Fruit fly (Drosophila melanogaster): ENCODE data around the gene r.

Gene r

DNA sequence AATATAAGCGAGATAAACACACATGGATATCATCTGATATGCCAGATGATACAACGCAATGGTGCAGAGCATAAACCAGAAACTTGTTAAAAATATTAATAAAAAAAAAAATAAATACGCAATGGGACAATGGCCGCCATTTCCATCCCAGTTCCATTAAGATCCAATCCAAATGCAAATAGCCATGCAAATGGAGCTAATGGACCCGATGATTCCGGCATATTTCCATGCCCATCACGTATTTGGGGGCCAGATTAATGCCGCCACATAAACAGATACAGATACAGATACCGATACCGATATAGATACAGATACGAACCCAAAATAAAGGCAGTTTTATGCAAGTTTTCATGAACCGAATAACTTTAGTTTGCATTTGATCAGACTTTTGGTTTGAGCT, 31.6 kb upstream of the r start:
- TF ChIP-seq CG8632 (GFP tag; optimal IDR thresholded peaks at IDR 0.05) (no peak), CG3919 (GFP tag; optimal IDR thresholded peaks at IDR 0.05) (no peak), acj6 (GFP tag; optimal IDR thresholded peaks at IDR 0.05) (no peak), CG15336 (GFP tag; IDR thresholded peaks at IDR 0.05) (no peak), CG31627 (GFP tag; optimal IDR thresholded peaks at IDR 0.05) (no peak), CG6854 (GFP tag; optimal IDR thresholded peaks at IDR 0.05) (no peak), CG9139 (GFP tag; optimal IDR thresholded peaks at IDR 0.05) (no peak), fkh (GFP tag; optimal IDR thresholded peaks at IDR 0.05) (no peak), CG7368 (GFP tag; optimal IDR thresholded peaks at IDR 0.05) (no peak), Eip93F (GFP tag; optimal IDR thresholded peaks at IDR 0.05) (no peak), CG16779 (tag; optimal IDR thresholded peaks at IDR 0.05) (no peak), eg (GFP tag; IDR thresholded peaks at IDR 0.05) (no peak), Sox14 (GFP tag; optimal IDR thresholded peaks at IDR 0.05) (no peak), Eip78C (GFP tag) (no peak), net (GFP tag; optimal IDR thresholded peaks at IDR 0.05) (no peak), CG1621 (tag; optimal IDR thresholded peaks at IDR 0.05) (no peak), CG6808 (GFP tag; optimal IDR thresholded peaks at IDR 0.05) (no peak), CG6276 (GFP tag; optimal IDR thresholded peaks at IDR 0.05) (no peak)

DNA sequence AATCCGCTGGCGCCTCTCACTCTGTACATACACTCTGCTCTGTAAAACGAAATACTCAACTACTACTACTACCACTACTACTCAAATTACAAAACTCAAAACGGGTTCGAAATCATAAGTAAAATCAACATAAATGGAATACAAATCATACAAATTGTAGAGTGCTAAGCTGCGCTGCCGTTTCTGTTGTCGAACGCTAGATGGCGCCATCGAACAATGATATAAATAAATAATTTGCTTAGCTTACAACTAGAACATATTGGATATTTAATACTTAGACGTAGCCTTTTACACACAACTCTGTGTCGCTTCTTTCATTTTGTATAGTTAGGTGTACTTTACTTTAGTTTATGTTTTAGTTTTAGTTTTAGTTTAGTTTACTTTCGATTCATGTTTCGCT, 30.6 kb upstream of the r start:
- TF ChIP-seq CG11902 (GFP tag; optimal IDR thresholded peaks at IDR 0.05) (no peak), CG6276 (GFP tag; optimal IDR thresholded peaks at IDR 0.05) (no peak), CG10669 (GFP tag; optimal IDR thresholded peaks at IDR 0.05) (no peak), Ets21C (GFP tag; optimal IDR thresholded peaks at IDR 0.05) (no peak), Smox (GFP tag; optimal IDR thresholded peaks at IDR 0.05) (no peak), CG4318 (GFP tag; optimal IDR thresholded peaks at IDR 0.05) (no peak), fkh (GFP tag; optimal IDR thresholded peaks at IDR 0.05) (no peak), CG9139 (GFP tag; optimal IDR thresholded peaks at IDR 0.05) (no peak), CG8319 (GFP tag; optimal IDR thresholded peaks at IDR 0.05) (no peak), Sox15 (GFP tag; optimal IDR thresholded peaks at IDR 0.05) (no peak), CG8632 (GFP tag; optimal IDR thresholded peaks at IDR 0.05) (no peak), Hr39 (GFP tag; optimal IDR thresholded peaks at IDR 0.05) (no peak), fd59A (GFP tag; optimal IDR thresholded peaks at IDR 0.05) (no peak), Eip78C (GFP tag) (no peak), CG11294 (GFP tag; IDR thresholded peaks at IDR 0.05) (no peak), salr (GFP tag; optimal IDR thresholded peaks at IDR 0.05) (no peak)

DNA sequence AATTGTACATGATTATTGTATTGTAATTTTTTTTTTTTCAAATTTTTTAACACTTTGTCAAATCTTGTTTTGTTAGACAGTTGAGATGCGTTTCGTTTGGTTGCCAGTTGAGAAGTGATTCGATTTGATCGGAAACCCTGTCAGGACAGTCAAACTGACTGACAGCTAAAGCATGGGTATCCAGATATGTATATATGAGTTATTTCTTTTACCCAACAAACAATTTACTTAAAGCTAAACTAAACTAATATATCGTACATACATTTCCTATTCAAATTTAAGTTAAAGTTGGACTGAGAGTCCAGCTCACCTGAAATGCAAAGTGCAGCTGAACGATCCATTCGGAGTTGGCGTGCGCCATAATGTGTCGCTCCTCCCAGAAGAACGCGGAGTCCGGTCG, 23.0 kb upstream of the r start, which contains the start of gene CG9777:
TSS of gene CG9777 (minus strand) at position 101 of the 400 bp plus-strand sequence.
- no peak for TF ChIP-seq salr (GFP tag; optimal IDR thresholded peaks at IDR 0.05)
- TF ChIP-seq OdsH (GFP tag; optimal IDR thresholded peaks at IDR 0.05), result no peak
- TF ChIP-seq CG3032 (tag; optimal IDR thresholded peaks at IDR 0.05), result no peak
- no peak for TF ChIP-seq acj6 (GFP tag; optimal IDR thresholded peaks at IDR 0.05)
- no peak for TF ChIP-seq Smox (GFP tag; optimal IDR thresholded peaks at IDR 0.05)
- no peak for TF ChIP-seq Hr4 (GFP tag; optimal IDR thresholded peaks at IDR 0.05)
- TF ChIP-seq CG15336 (GFP tag; IDR thresholded peaks at IDR 0.05), result no peak
- TF ChIP-seq vri (GFP tag; optimal IDR thresholded peaks at IDR 0.05), result no peak
- no peak for TF ChIP-seq pdm3 (GFP tag; optimal IDR thresholded peaks at IDR 0.05)
- TF ChIP-seq Eip78C (GFP tag), result no peak
- no peak for TF ChIP-seq cyc (GFP tag; optimal IDR thresholded peaks at IDR 0.05)
- no peak for TF ChIP-seq achi (GFP tag; optimal IDR thresholded peaks at IDR 0.05)
- no peak for TF ChIP-seq topi (GFP tag; optimal IDR thresholded peaks at IDR 0.05)
- TF ChIP-seq dsx (GFP tag; optimal IDR thresholded peaks at IDR 0.05; ENCODE audit: poor library complexity, severe bottlenecking), result no peak
